Worm (Caenorhabditis elegans) whole organism, early embryonic: ENCODE data around the gene R11G1.11.

Experiments
- B0310.2 ChIP-seq: sonication (generic microtip); optimal IDR thresholded peaks from 2 replicates; lab custom pipeline; 2016; ENCODE audit warnings: mild to moderate bottlenecking, missing genetic modification characterization, missing compliant biosample characterization
- F13C5.2 ChIP-seq: sonication (generic microtip); optimal IDR thresholded peaks from 2 replicates; lab custom pipeline; 2017; ENCODE audit warnings: mild to moderate bottlenecking, missing genetic modification characterization, inconsistent platforms, missing compliant biosample characterization
- aly-1 ChIP-seq: sonication (generic microtip); optimal IDR thresholded peaks from 2 replicates; lab custom pipeline; 2016; ENCODE audit warnings: missing genetic modification characterization, missing compliant biosample characterization
- ama-1 ChIP-seq: fragments of 150-350 bp; optimal IDR thresholded peaks from 2 replicates; lab custom pipeline; 2014
- ceh-13 ChIP-seq: fragments of 200-800 bp; sonication (Bioruptor generic); optimal IDR thresholded peaks from 2 replicates; lab custom pipeline; 2018; ENCODE audit warnings: mild to moderate bottlenecking, missing genetic modification characterization, missing compliant biosample characterization
- ceh-36 ChIP-seq: sonication (generic microtip); optimal IDR thresholded peaks from 2 replicates; lab custom pipeline; 2016; ENCODE audit warnings: missing genetic modification characterization, inconsistent platforms, missing compliant biosample characterization
- ets-7 ChIP-seq: sonication (generic microtip); optimal IDR thresholded peaks from 2 replicates; lab custom pipeline; 2016; ENCODE audit warnings: missing genotype, missing genetic modification characterization, missing compliant biosample characterization
- flt-1 ChIP-seq: fragments of 200-800 bp; sonication (Bioruptor generic); IDR thresholded peaks from 2 replicates; pipeline ENCODE4 v1.3.6; 2022; ENCODE audit warnings: missing genetic modification characterization, missing compliant biosample characterization
- hmg-4 ChIP-seq: fragments of 200-800 bp; sonication (Bioruptor generic); optimal IDR thresholded peaks from 2 replicates; lab custom pipeline; 2018; ENCODE audit warnings: mild to moderate bottlenecking, missing genetic modification characterization, missing compliant biosample characterization
- hnd-1 ChIP-seq: sonication (generic microtip); optimal IDR thresholded peaks from 2 replicates; lab custom pipeline; 2016; ENCODE audit warnings: missing genetic modification characterization, missing compliant biosample characterization
- pes-1 ChIP-seq: fragments of 200-800 bp; sonication (Bioruptor generic); IDR thresholded peaks from 2 replicates; pipeline ENCODE4 v1.3.6; 2022; ENCODE audit warnings: missing genetic modification reagents, missing genetic modification characterization, missing compliant biosample characterization
- scrt-1 ChIP-seq: fragments of 200-800 bp; sonication (Bioruptor generic); IDR thresholded peaks from 2 replicates; pipeline ENCODE4 v1.3.6; 2022; ENCODE audit warnings: missing genetic modification characterization, missing compliant biosample characterization
- sea-1 ChIP-seq: fragments of 200-800 bp; sonication (Bioruptor generic); conservative IDR thresholded peaks from 2 replicates; pipeline ENCODE4 v1.3.6; 2022; ENCODE audit warnings: missing genetic modification characterization, missing compliant biosample characterization
- tbx-11 ChIP-seq: fragments of 200-800 bp; sonication (Bioruptor generic); IDR thresholded peaks from 2 replicates; pipeline ENCODE4 v1.3.6; 2022; ENCODE audit warnings: missing genetic modification characterization, missing compliant biosample characterization
- tbx-37 ChIP-seq: fragments of 200-800 bp; sonication (Bioruptor generic); conservative IDR thresholded peaks from 2 replicates; pipeline ENCODE4 v1.3.6; 2022; ENCODE audit warnings: missing genetic modification reagents, missing genetic modification characterization, missing compliant biosample characterization
- tra-4 ChIP-seq: sonication (generic microtip); optimal IDR thresholded peaks from 2 replicates; lab custom pipeline; 2017; ENCODE audit warnings: missing genetic modification characterization, missing compliant biosample characterization

The R11G1.11 gene

DNA sequence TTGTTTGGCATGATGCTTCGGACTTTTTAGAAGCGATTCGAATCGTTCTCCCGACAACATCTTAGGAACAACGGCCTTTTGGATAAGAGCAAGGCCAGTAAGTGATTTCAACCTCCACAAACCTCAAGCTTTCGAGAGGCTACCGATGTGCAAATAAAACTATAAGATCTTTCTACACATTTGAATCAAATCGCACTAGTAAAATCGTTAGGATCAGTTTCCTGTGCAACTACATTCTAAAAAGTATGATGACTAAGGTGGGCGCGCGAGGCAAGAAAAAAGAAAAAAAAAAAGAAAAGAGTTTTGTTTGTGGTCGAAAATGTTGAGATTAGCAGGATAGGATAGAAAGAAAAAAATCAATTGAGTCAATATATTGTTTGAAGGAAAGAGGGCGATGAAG, 9.9 kb upstream of the R11G1.11 start, which contains the start of gene tmem-24:
tmem-24 (minus strand) TSS at position 101 of the 400 bp plus-strand sequence.
- TF ChIP-seq aly-1 (tag; lab: Kevin White, UChicago) (no peak), sea-1 (GFP tag; lab: Robert Waterston, UW) (no peak), ceh-13 (GFP tag; lab: Kevin White, UChicago) (no peak), tbx-11 (no peak), F13C5.2 (no peak)

DNA sequence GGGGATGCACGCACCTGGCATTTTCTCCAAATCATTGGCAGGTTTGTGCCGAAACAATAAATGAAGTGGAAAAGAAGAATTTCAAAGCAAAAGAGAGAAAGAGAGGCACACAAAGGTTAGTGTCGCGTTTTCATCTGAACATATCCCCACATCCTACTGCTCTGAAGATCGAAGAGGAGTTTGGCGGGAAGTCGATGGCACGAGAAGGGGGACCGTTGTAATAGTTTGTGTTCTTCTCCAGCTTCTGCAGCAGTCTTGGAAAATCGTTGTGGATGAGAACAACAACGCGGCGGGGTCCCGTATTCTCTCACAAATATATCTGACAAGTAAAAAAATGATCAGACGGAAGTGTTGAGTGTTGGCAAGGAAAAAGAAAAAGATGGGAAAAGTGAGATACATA, 8.8 kb upstream of the R11G1.11 start:
- TF ChIP-seq ceh-36 (tag; lab: Kevin White, UChicago) (no peak), ama-1 (lab: Kevin White, UChicago) (no peak), aly-1 (tag; lab: Kevin White, UChicago) (no peak), pes-1 (GFP tag; lab: Robert Waterston, UW) (no peak), F13C5.2 (no peak), ceh-13 (GFP tag; lab: Kevin White, UChicago) (no peak), flt-1 (GFP tag; lab: Robert Waterston, UW) (no peak), scrt-1 (no peak), tbx-11 (no peak)

DNA sequence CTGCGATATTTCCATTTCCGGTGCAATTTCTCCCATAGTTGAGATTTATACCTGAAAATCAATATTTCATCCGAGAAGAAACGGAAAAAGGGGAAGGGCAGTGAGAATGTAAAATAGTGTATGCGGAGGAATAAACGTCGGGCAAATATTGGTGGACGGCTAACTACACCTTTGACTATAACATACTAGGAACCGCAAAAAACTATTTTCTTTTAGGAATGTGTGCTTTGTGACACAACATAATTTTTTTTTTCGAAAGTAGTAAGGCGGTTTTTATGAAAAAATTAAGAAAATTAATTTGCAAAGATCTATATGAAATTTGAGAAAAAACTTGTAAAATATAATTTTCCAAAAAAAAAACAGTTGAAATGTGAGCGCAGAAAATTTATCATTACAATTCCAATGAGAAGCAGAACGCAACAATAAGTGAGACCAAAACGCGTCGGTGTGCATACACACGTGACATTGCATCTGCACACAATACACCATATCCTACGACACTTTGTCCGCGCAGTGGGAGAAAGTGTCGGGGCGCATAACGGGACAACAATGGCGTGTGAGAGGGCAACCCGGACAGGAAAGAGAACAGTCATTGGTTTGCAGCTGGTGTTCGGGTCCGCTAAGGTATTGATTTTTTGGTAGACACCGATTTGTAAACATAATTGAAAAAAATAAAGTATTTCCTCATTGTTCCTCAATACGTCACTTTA, 4.5 kb upstream of the R11G1.11 start, which contains the start of the genes sax-1 and R11G1.2:
sax-1 (minus strand) TSS at position 51 of the 710 bp plus-strand sequence.
R11G1.2 (plus strand) TSS at position 515 of the 710 bp plus-strand sequence.
- peak; percentile 56 for TF ChIP-seq hmg-4
- TF ChIP-seq F13C5.2: no peak

DNA sequence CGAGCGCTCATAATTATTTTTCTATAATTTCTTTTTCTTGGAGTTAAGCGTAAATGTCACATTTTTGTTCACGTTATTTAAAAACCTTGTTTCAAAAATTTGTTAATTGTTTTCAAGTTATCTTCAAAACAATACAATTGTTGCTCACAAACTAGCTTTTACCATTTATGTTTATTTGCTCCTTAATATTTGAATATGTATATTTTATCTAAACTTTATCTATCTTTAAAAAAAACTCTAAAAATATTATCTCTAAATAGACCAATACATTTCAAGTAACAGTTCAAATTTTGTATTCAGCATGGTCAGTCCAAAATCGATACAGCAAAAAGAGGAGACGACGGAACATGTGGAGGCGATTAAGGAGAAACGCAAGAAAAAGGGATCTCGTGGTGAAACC, 1.2 kb downstream of the R11G1.11 start, which contains the start of gene R11G1.7:
R11G1.7 (plus strand) TSS at position 301 of the 400 bp plus-strand sequence.
- TF ChIP-seq scrt-1 (no peak), tbx-37 (GFP tag; lab: Robert Waterston, UW) (no peak), pes-1 (GFP tag; lab: Robert Waterston, UW) (no peak), ceh-36 (tag; lab: Kevin White, UChicago) (no peak)

DNA sequence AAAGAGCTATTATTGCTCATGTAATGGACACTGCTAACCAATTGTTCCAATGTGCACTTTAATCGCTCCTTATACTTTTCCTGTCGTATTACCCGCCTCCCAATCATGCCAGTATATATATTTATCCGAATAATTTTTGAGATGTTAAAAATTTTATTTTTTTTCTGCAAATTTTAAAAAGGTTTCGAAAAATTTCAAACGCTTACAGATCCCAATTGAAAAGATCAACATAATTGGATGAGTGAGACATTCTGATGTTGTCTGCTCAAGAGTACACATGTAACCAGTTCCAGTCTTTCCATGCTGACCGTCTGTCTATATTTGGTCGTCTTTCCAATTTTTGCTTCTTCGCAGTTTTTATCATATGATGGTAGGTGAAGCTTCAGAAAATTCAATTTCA, 4.5 kb downstream of the R11G1.11 start, which contains the start of gene R11G1.1:
R11G1.1 (plus strand) TSS at position 301 of the 400 bp plus-strand sequence.
- TF ChIP-seq ceh-36 (tag; lab: Kevin White, UChicago): no peak
- TF ChIP-seq tbx-37 (GFP tag; lab: Robert Waterston, UW): no peak
- no peak for TF ChIP-seq sea-1 (GFP tag; lab: Robert Waterston, UW)
- TF ChIP-seq tra-4 (tag; lab: Kevin White, UChicago): no peak
- TF ChIP-seq scrt-1: no peak
- TF ChIP-seq aly-1 (tag; lab: Kevin White, UChicago): no peak
- TF ChIP-seq tbx-11: no peak
- no peak for TF ChIP-seq B0310.2
- TF ChIP-seq hmg-4: no peak
- no peak for TF ChIP-seq pes-1 (GFP tag; lab: Robert Waterston, UW)
- no peak for TF ChIP-seq ceh-13 (GFP tag; lab: Kevin White, UChicago)

DNA sequence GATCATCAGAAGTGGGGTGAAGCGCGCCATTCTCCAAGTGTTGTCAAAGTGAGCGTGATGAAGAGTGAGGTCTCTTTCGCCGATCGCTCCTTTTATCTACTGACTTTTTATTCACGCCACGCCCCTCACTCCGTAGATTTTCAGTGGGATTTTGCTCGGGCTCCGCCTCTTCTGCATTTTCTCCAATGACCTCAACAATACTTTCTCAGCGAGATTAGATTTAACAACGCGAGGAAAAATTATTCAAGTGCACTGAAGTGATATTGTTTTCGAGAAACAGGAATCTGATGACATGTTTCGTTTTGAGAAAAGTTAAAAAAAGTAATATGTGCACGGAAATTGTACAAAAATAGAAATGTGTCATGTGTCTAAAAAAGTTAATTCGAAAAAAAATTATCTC, 14.1 kb downstream of the R11G1.11 start, which contains the start of gene snet-1:
snet-1 (minus strand) TSS at position 101 of the 400 bp plus-strand sequence.
- TF ChIP-seq tbx-11: no peak

DNA sequence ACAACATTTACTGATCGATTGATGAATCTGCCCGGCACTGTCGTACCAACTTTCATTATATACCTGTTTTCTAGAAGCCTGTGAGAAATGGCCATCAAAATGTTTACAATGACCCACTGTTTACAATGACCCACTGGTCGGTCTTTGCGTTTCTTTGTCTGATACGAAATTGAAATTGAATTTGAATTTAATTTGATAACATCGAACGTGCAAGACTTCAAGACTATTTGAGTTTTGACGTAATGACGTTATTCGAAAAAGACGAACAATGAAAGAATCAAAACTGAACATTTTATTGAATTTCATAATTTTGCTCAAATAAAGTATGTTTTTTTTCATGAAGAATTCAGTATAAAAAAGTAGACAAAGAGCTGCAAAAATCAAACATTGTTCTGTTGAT, 17.3 kb downstream of the R11G1.11 start, which contains the start of gene C02F12.5:
C02F12.5 (minus strand) TSS at position 101 of the 400 bp plus-strand sequence.
- TF ChIP-seq hmg-4 (no peak), scrt-1 (no peak), ceh-13 (GFP tag; lab: Kevin White, UChicago) (no peak), tbx-11 (no peak), B0310.2 (no peak), pes-1 (GFP tag; lab: Robert Waterston, UW) (no peak), hnd-1 (tag; lab: Kevin White, UChicago) (no peak), ceh-36 (tag; lab: Kevin White, UChicago) (no peak), ets-7 (tag; lab: Kevin White, UChicago) (no peak)

DNA sequence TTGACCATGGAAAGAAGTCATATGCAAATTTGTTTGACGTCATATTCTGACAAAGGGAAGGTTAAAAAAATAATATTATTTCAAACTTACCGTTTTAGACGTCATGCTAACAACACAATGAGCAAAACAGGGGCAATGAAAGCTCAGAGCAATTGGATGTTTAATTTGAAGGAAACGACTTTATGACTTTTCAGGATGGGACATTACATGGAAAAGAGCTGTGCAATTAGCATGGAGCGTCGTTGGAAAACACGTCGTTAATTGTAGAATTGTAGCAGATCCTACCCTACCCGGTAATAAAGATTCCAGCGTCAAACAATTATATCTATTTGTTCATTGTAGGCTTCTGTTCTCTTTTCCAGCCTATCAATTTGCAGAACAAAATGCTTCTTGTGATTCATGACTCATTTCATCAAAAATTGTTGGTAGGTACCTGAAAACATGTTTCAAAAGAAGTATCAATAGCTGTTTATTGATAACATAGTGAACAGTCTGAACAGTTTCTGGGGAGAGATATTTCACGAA, 18.9 kb downstream of the R11G1.11 start, which contains the start of gene ceh-63:
ceh-63 (minus strand) TSS at position 475 of the 525 bp plus-strand sequence.
- no peak for TF ChIP-seq tra-4 (tag; lab: Kevin White, UChicago)
- no peak for TF ChIP-seq aly-1 (tag; lab: Kevin White, UChicago)

DNA sequence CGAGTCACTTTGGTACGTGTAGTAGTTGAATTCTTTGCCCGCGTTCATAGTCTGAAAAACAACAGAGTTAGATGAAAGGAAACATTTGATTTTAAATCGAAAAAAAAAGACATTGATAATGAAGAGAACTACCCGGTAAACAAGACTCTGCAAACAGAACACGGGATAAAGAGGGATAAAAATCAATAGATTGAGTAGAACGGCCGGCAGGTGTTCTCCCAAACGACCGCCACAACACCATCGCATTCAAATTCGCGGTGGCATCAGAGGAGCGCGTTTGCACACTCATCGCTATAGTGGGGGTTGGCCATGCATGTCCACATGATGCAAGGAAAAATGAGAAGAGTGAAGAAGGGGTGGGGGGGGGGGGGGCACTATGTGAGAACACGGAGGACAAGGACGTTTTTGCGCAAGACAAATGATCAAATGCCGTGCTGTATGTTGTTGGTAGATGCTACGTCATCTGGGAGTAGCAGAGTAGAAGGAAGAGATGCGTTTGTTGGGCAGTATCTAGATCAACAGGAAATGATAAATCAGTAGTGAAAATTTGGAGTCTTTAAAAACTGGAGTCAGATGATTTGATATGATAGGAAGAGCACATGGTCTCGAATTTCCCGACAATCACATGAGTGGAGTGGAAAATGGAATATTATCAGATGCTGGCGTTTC, 23.9 kb downstream of the R11G1.11 start, which contains the start of gene tag-52:
tag-52 (minus strand) TSS at position 51 of the 669 bp plus-strand sequence.
- TF ChIP-seq ama-1 (lab: Kevin White, UChicago) (no peak), ceh-36 (tag; lab: Kevin White, UChicago) (peak; percentile 34), hmg-4 (peak; percentile 88), F13C5.2 (peak; percentile 65)
